Fruit fly (Drosophila melanogaster): ENCODE measurements around the gene CG12170.
A peak's percentile ranks its signal among the peaks of the same experiment; 100 is the strongest.

CG12170 gene

DNA sequence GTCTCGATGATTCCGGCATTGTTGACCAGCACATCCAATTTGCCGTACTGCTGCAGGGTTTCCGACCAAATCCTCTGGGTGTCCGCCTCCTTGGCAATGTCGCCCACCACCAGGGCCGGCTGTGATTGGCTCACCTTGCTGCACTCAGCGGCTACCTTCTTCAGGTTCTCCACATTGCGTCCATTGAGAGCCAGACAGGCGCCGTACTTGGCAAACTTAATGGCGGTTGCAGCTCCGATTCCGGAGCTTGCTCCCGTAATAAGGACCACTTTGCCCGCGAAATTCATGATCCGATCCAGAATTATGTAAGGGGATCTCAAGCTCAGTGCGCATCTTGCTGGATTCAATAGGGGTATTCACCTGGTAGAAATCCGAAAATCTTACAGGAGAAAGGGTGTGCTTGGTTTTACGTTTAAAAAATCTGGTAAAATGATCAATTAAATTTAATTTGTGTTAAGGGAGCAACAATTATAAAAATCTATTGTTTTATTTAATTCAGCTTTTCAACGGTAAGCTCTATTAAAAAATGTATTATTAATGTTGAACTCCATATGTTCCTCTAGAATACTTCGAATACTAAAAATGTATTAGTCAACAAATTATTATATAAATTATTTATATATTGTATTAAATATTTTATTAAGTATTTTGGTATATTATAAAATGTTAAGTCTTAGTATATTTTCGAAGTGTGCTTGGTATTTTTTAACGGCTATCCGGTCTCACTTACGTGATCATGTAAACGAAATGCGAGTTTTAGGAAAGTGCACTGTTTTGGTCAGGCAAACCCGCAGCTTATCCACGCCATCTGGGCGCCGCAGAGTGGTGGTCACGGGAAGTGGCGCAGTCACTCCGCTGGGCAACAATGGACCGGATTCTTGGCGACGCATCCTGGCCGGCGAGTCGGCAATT lies at the start of gene CG12170, which contains the start of gene CG31548 (continued):
- TF ChIP-seq cwo (GFP tag; optimal IDR thresholded peaks at IDR 0.05), result no peak
- TF ChIP-seq CG17361 (GFP tag; IDR thresholded peaks at IDR 0.05), result peak; percentile 65; the same call in 2 of the 3 replicates
- peak; percentile 36; the same call in 1 of the 2 replicates for TF ChIP-seq Ptx1 (GFP tag; IDR thresholded peaks at IDR 0.05)
- peak; percentile 48 for TF ChIP-seq CG17359 (tag; optimal IDR thresholded peaks at IDR 0.05)
- TF ChIP-seq slp2 (GFP tag; optimal IDR thresholded peaks at IDR 0.05), result no peak
- no peak for TF ChIP-seq repo (GFP tag; optimal IDR thresholded peaks at IDR 0.05)
- no peak for TF ChIP-seq Hey (tag; optimal IDR thresholded peaks at IDR 0.05)
- no peak for TF ChIP-seq pnt (GFP tag; optimal IDR thresholded peaks at IDR 0.05)
- no peak for TF ChIP-seq Hr78 (GFP tag; optimal IDR thresholded peaks at IDR 0.05)
- TF ChIP-seq lola (GFP tag; optimal IDR thresholded peaks at IDR 0.05), result peak in 1 of 3 experiments; percentile 56
- TF ChIP-seq CG7786 (GFP tag; optimal IDR thresholded peaks at IDR 0.05), result peak; percentile 7
- peak; percentile 36; the same call in 1 of the 2 replicates for TF ChIP-seq HLH3B (GFP tag; IDR thresholded peaks at IDR 0.05)
- peak; percentile 17 for TF ChIP-seq Side (GFP tag; optimal IDR thresholded peaks at IDR 0.05)
- TF ChIP-seq CG2199 (GFP tag; IDR thresholded peaks at IDR 0.05), result no peak
- no peak for TF ChIP-seq CG3163 (GFP tag; optimal IDR thresholded peaks at IDR 0.05)
- TF ChIP-seq CG7987 (GFP tag; optimal IDR thresholded peaks at IDR 0.05), result no peak
- TF ChIP-seq pfk (GFP tag; optimal IDR thresholded peaks at IDR 0.05), result no peak
- no peak for TF ChIP-seq Dad (GFP tag; optimal IDR thresholded peaks at IDR 0.05)
- peak; percentile 83 for TF ChIP-seq Med (GFP tag)
- TF ChIP-seq sob (GFP tag; IDR thresholded peaks at IDR 0.05), result 0 out of 2 replicates have a peak, but pooled peaks have one; percentile 15
- no peak for TF ChIP-seq CG10959 (GFP tag; IDR thresholded peaks at IDR 0.05)
- TF ChIP-seq CHES-1-like (GFP tag; optimal IDR thresholded peaks at IDR 0.05), result no peak
- TF ChIP-seq sisA (GFP tag; IDR thresholded peaks at IDR 0.05), result 0 out of 2 replicates have a peak, but pooled peaks have one; percentile 6
- no peak for TF ChIP-seq Dek (tag; optimal IDR thresholded peaks at IDR 0.05)
- TF ChIP-seq Sin3A (optimal IDR thresholded peaks at IDR 0.05), result no peak
- no peak for TF ChIP-seq dimm (GFP tag; IDR thresholded peaks at IDR 0.05)
- no peak for TF ChIP-seq bcd (GFP tag; optimal IDR thresholded peaks at IDR 0.05)
- no peak for TF ChIP-seq CG8281 (tag; optimal IDR thresholded peaks at IDR 0.05)
- TF ChIP-seq pum (GFP tag; optimal IDR thresholded peaks at IDR 0.05), result peak; percentile 25
- no peak for TF ChIP-seq CG4282 (GFP tag; optimal IDR thresholded peaks at IDR 0.05)
- TF ChIP-seq CG17612 (GFP tag; IDR thresholded peaks at IDR 0.05), result no peak
- peak; percentile 70 for TF ChIP-seq CG14710 (tag; optimal IDR thresholded peaks at IDR 0.05)
- no peak for TF ChIP-seq CrebB (tag; optimal IDR thresholded peaks at IDR 0.05)
- TF ChIP-seq CG31224 (GFP tag; IDR thresholded peaks at IDR 0.05), result no peak
- TF ChIP-seq unpg (GFP tag; optimal IDR thresholded peaks at IDR 0.05), result peak; percentile 60
- peak; percentile 36 for TF ChIP-seq mam (GFP tag; optimal IDR thresholded peaks at IDR 0.05)
- TF ChIP-seq tna (GFP tag; IDR thresholded peaks at IDR 0.05; ENCODE audit: partially characterized antibody), result no peak
- no peak for TF ChIP-seq sd (tag; optimal IDR thresholded peaks at IDR 0.05)
- no peak for TF ChIP-seq bbx (GFP tag; IDR thresholded peaks at IDR 0.05; ENCODE audit: partially characterized antibody)
- no peak for TF ChIP-seq CG3995 (GFP tag; optimal IDR thresholded peaks at IDR 0.05)
- TF ChIP-seq tgo (GFP tag; IDR thresholded peaks at IDR 0.05), result peak; percentile 43; the same call in 2 of the 3 replicates
- no peak for TF ChIP-seq CG1529 (GFP tag; optimal IDR thresholded peaks at IDR 0.05)
- TF ChIP-seq CG7271 (tag; optimal IDR thresholded peaks at IDR 0.05), result no peak
- peak; percentile 23 for TF ChIP-seq CG10147 (GFP tag; optimal IDR thresholded peaks at IDR 0.05)
- no peak for TF ChIP-seq CG1647 (GFP tag; optimal IDR thresholded peaks at IDR 0.05)
- no peak for TF ChIP-seq CG4404 (GFP tag; IDR thresholded peaks at IDR 0.05)
- TF ChIP-seq CG18599 (GFP tag; optimal IDR thresholded peaks at IDR 0.05), result no peak
- no peak for TF ChIP-seq Hmx (GFP tag; optimal IDR thresholded peaks at IDR 0.05)
- TF ChIP-seq B-H1 (GFP tag; IDR thresholded peaks at IDR 0.05), result 0 out of 3 replicates have a peak, but pooled peaks have one; percentile 15
